Worm (Caenorhabditis elegans): ENCODE data around the gene F59D12.2.

The F59D12.2 gene

ce11 chrX:15641380-15641779, 34.1 kb downstream of the F59D12.2 start:
- TF ChIP-seq ceh-36 (tag; optimal IDR thresholded peaks at IDR 0.05) (no peak), hmbx-1 (tag; optimal IDR thresholded peaks at IDR 0.05) (no peak), scrt-1 (GFP tag; IDR thresholded peaks at IDR 0.05) (no peak), ceh-13 (GFP tag; optimal IDR thresholded peaks at IDR 0.05) (no peak), pes-1 (GFP tag; IDR thresholded peaks at IDR 0.05) (no peak)

ce11 chrX:15640603-15641002, 34.9 kb downstream of the F59D12.2 start, which contains the start of gene K09E9.7:
K09E9.7 (plus strand) TSS chrX:15640903.
- TF ChIP-seq sea-1 (GFP tag; conservative IDR thresholded peaks at IDR 0.05): no peak
- TF ChIP-seq B0310.2 (tag; optimal IDR thresholded peaks at IDR 0.05): no peak
- TF ChIP-seq tra-4 (tag; optimal IDR thresholded peaks at IDR 0.05): no peak

ce11 chrX:15633964-15634363, 41.6 kb downstream of the F59D12.2 start:
- TF ChIP-seq pes-1 (GFP tag; IDR thresholded peaks at IDR 0.05) (no peak), F13C5.2 (tag; optimal IDR thresholded peaks at IDR 0.05) (no peak), hmbx-1 (tag; optimal IDR thresholded peaks at IDR 0.05) (no peak), scrt-1 (GFP tag; IDR thresholded peaks at IDR 0.05) (no peak), ceh-13 (GFP tag; optimal IDR thresholded peaks at IDR 0.05) (no peak), ama-1 (optimal IDR thresholded peaks at IDR 0.05) (no peak), aly-1 (tag; optimal IDR thresholded peaks at IDR 0.05) (no peak), ceh-36 (tag; optimal IDR thresholded peaks at IDR 0.05) (no peak), hmg-4 (GFP tag; optimal IDR thresholded peaks at IDR 0.05) (no peak), tra-4 (tag; optimal IDR thresholded peaks at IDR 0.05) (no peak), flt-1 (GFP tag; IDR thresholded peaks at IDR 0.05) (no peak), sea-1 (GFP tag; conservative IDR thresholded peaks at IDR 0.05) (no peak), tbx-37 (GFP tag; conservative IDR thresholded peaks at IDR 0.05) (no peak), B0310.2 (tag; optimal IDR thresholded peaks at IDR 0.05) (no peak), hnd-1 (tag; optimal IDR thresholded peaks at IDR 0.05) (no peak), tbx-11 (GFP tag; IDR thresholded peaks at IDR 0.05) (no peak), ets-7 (tag; optimal IDR thresholded peaks at IDR 0.05) (no peak)

ce11 chrX:15630790-15631204, 44.7 kb downstream of the F59D12.2 start:
- TF ChIP-seq B0310.2 (tag; optimal IDR thresholded peaks at IDR 0.05) (no peak), F13C5.2 (tag; optimal IDR thresholded peaks at IDR 0.05) (peak; percentile 19), sea-1 (GFP tag; conservative IDR thresholded peaks at IDR 0.05) (no peak), aly-1 (tag; optimal IDR thresholded peaks at IDR 0.05) (no peak), tra-4 (tag; optimal IDR thresholded peaks at IDR 0.05) (no peak)

- TF ChIP-seq scrt-1 (GFP tag; IDR thresholded peaks at IDR 0.05): no peak
- TF ChIP-seq ets-7 (tag; optimal IDR thresholded peaks at IDR 0.05): no peak
- TF ChIP-seq hnd-1 (tag; optimal IDR thresholded peaks at IDR 0.05): no peak
These were observed 45.2 kb downstream of the F59D12.2 start, which contains the start of gene K09E9.4 for ce11 chrX:15630340-15630739. K09E9.4 (minus strand) TSS chrX:15630440.

ce11 chrX:15629615-15630014, 45.9 kb downstream of the F59D12.2 start:
- TF ChIP-seq F13C5.2 (tag; optimal IDR thresholded peaks at IDR 0.05) (no peak), ceh-36 (tag; optimal IDR thresholded peaks at IDR 0.05) (no peak), tbx-11 (GFP tag; IDR thresholded peaks at IDR 0.05) (no peak), sea-1 (GFP tag; conservative IDR thresholded peaks at IDR 0.05) (no peak), ceh-13 (GFP tag; optimal IDR thresholded peaks at IDR 0.05) (no peak), pes-1 (GFP tag; IDR thresholded peaks at IDR 0.05) (no peak), ets-7 (tag; optimal IDR thresholded peaks at IDR 0.05) (no peak), hnd-1 (tag; optimal IDR thresholded peaks at IDR 0.05) (no peak)

ce11 chrX:15628945-15629344, 46.6 kb downstream of the F59D12.2 start:
- no peak for TF ChIP-seq tbx-11 (GFP tag; IDR thresholded peaks at IDR 0.05)

ce11 chrX:15627814-15628213, 47.7 kb downstream of the F59D12.2 start:
- TF ChIP-seq sea-1 (GFP tag; conservative IDR thresholded peaks at IDR 0.05) (no peak), aly-1 (tag; optimal IDR thresholded peaks at IDR 0.05) (no peak), tbx-37 (GFP tag; conservative IDR thresholded peaks at IDR 0.05) (no peak), B0310.2 (tag; optimal IDR thresholded peaks at IDR 0.05) (no peak), F13C5.2 (tag; optimal IDR thresholded peaks at IDR 0.05) (no peak), flt-1 (GFP tag; IDR thresholded peaks at IDR 0.05) (no peak), hnd-1 (tag; optimal IDR thresholded peaks at IDR 0.05) (no peak), pes-1 (GFP tag; IDR thresholded peaks at IDR 0.05) (no peak), ets-7 (tag; optimal IDR thresholded peaks at IDR 0.05) (no peak), ceh-13 (GFP tag; optimal IDR thresholded peaks at IDR 0.05) (no peak)

- no peak for TF ChIP-seq ceh-36 (tag; optimal IDR thresholded peaks at IDR 0.05)
- TF ChIP-seq tra-4 (tag; optimal IDR thresholded peaks at IDR 0.05): no peak
- no peak for TF ChIP-seq hnd-1 (tag; optimal IDR thresholded peaks at IDR 0.05)
These were observed 49.2 kb downstream of the F59D12.2 start for ce11 chrX:15626119-15626850.

All from whole organism, early embryonic.